Fruit fly (Drosophila melanogaster) whole organism, embryonic: ENCODE data around the gene Cyp303a1.
A peak's percentile ranks its signal among the peaks of the same experiment; 100 is the strongest.

Source experiments
- Antp ChIP-seq: fragments of 200-800 bp; sonication (Bioruptor generic); optimal IDR thresholded peaks from 3 replicates; lab custom pipeline; 2016; ENCODE audit warnings: missing biosample characterization, missing genetic modification characterization
- CG10147 ChIP-seq: fragments of 200-800 bp; sonication (Bioruptor generic); optimal IDR thresholded peaks from 2 replicates; lab custom pipeline; 2019; ENCODE audit warnings: missing biosample characterization, mild to moderate bottlenecking, missing genetic modification characterization, moderate library complexity
- CG11723 ChIP-seq: fragments of 200-800 bp; sonication (Bioruptor generic); optimal IDR thresholded peaks from 2 replicates; lab custom pipeline; 2017; ENCODE audit warnings: missing biosample characterization, mild to moderate bottlenecking, missing genetic modification characterization
- CG12071 ChIP-seq: fragments of 200-800 bp; sonication (Bioruptor generic); optimal IDR thresholded peaks from 3 replicates; lab custom pipeline; 2018; ENCODE audit warnings: missing biosample characterization, mild to moderate bottlenecking, missing genetic modification characterization
- CG12104 ChIP-seq: fragments of 200-800 bp; sonication (Bioruptor generic); optimal IDR thresholded peaks from 3 replicates; lab custom pipeline; 2016; ENCODE audit warnings: missing biosample characterization, missing genetic modification characterization
- CG12236 ChIP-seq: fragments of 200-800 bp; sonication (Bioruptor generic); optimal IDR thresholded peaks from 2 replicates; lab custom pipeline; 2016; ENCODE audit warnings: missing biosample characterization, missing genetic modification characterization
- CG12659 ChIP-seq: fragments of 200-800 bp; sonication (Bioruptor generic); optimal IDR thresholded peaks from 3 replicates; lab custom pipeline; 2017; ENCODE audit warnings: mild to moderate bottlenecking, missing biosample characterization, missing genetic modification reagents, missing genetic modification characterization
- CG12744 ChIP-seq: fragments of 200-800 bp; sonication (Bioruptor generic); optimal IDR thresholded peaks from 2 replicates; lab custom pipeline; 2016; ENCODE audit warnings: missing biosample characterization, missing genetic modification characterization
- CG13894 ChIP-seq: fragments of 200-800 bp; sonication (Bioruptor generic); optimal IDR thresholded peaks from 3 replicates; lab custom pipeline; 2018; ENCODE audit warnings: missing biosample characterization, mild to moderate bottlenecking, missing genetic modification characterization, moderate library complexity
- CG16815 ChIP-seq: fragments of 200-800 bp; sonication (Bioruptor generic); optimal IDR thresholded peaks from 3 replicates; lab custom pipeline; 2017; ENCODE audit warnings: missing biosample characterization, mild to moderate bottlenecking, missing genetic modification characterization
- CG1832 ChIP-seq: fragments of 200-800 bp; sonication (Bioruptor generic); optimal IDR thresholded peaks from 2 replicates; lab custom pipeline; 2017; ENCODE audit warnings: missing biosample characterization, mild to moderate bottlenecking, missing genetic modification characterization, inconsistent platforms
- CG18619 ChIP-seq: fragments of 200-800 bp; sonication (Bioruptor generic); optimal IDR thresholded peaks from 3 replicates; lab custom pipeline; 2017; ENCODE audit warnings: missing biosample characterization, mild to moderate bottlenecking, missing genetic modification characterization
- CG2120 ChIP-seq: fragments of 200-800 bp; sonication (Bioruptor generic); optimal IDR thresholded peaks from 3 replicates; lab custom pipeline; 2016; ENCODE audit warnings: missing biosample characterization, missing genetic modification characterization
- CG2202 ChIP-seq: fragments of 200-800 bp; sonication (Bioruptor generic); optimal IDR thresholded peaks from 2 replicates; lab custom pipeline; 2018; ENCODE audit warnings: missing biosample characterization, mild to moderate bottlenecking, missing genetic modification characterization
- CG3163 ChIP-seq: fragments of 200-800 bp; sonication (Bioruptor generic); optimal IDR thresholded peaks from 3 replicates; lab custom pipeline; 2016; ENCODE audit warnings: missing biosample characterization, missing genetic modification characterization
- CG33213 ChIP-seq: fragments of 200-800 bp; sonication (Bioruptor generic); optimal IDR thresholded peaks from 3 replicates; lab custom pipeline; 2016; ENCODE audit warnings: missing biosample characterization, missing genetic modification characterization
- CG3838 ChIP-seq: fragments of 200-800 bp; sonication (Bioruptor generic); optimal IDR thresholded peaks from 3 replicates; lab custom pipeline; 2016; ENCODE audit warnings: missing biosample characterization, missing genetic modification characterization
- CG7271 ChIP-seq: fragments of 200-800 bp; sonication (Bioruptor generic); optimal IDR thresholded peaks from 2 replicates; lab custom pipeline; 2018; ENCODE audit warnings: missing biosample characterization, mild to moderate bottlenecking, missing genetic modification characterization, moderate library complexity
- CG7372 ChIP-seq: fragments of 200-800 bp; sonication (Bioruptor generic); IDR thresholded peaks from 2 replicates; pipeline ENCODE4 v1.3.6; 2022; ENCODE audit warnings: missing biosample characterization, missing genetic modification characterization
- CG8359 ChIP-seq: fragments of 200-800 bp; sonication (Bioruptor generic); optimal IDR thresholded peaks from 2 replicates; lab custom pipeline; 2017; ENCODE audit warnings: missing biosample characterization, mild to moderate bottlenecking, missing genetic modification characterization, borderline replicate concordance
- CG9876 ChIP-seq: fragments of 200-800 bp; sonication (Bioruptor generic); optimal IDR thresholded peaks from 2 replicates; lab custom pipeline; 2016; ENCODE audit warnings: missing biosample characterization, missing genetic modification characterization
- Camta ChIP-seq: fragments of 200-800 bp; sonication (Bioruptor generic); optimal IDR thresholded peaks from 2 replicates; lab custom pipeline; 2016; ENCODE audit warnings: missing biosample characterization, missing genetic modification characterization
- D ChIP-seq, 2 experiments: fragments of 200-800 bp in 1 of 2; fragments of >200 bp in 1 of 2; sonication (Bioruptor generic) in 1 of 2; optimal IDR thresholded peaks; 2 replicates in 1 of 2; 3 replicates in 1 of 2; lab custom pipeline; 2017; ENCODE audit warnings: mild to moderate bottlenecking in 1 of 2, missing biosample characterization in 1 of 2, missing genetic modification characterization in 1 of 2, missing genetic modification reagents in 1 of 2
- Dll ChIP-seq: fragments of 200-800 bp; sonication (Bioruptor generic); IDR thresholded peaks from 4 replicates; pipeline ENCODE4 v1.3.6; 2022; ENCODE audit warnings: missing biosample characterization, missing genetic modification characterization; ENCODE audit not compliant: partially characterized antibody
- GATAe ChIP-seq: fragments of 200-800 bp; sonication (Bioruptor generic); conservative IDR thresholded peaks from 2 replicates; pipeline ENCODE4 v1.3.6; 2022; ENCODE audit warnings: missing biosample characterization, missing genetic modification characterization
- MBD-R2 ChIP-seq: fragments of 200-800 bp; sonication (Bioruptor generic); IDR thresholded peaks from 2 replicates; pipeline ENCODE4 v1.3.6; 2022; ENCODE audit warnings: missing biosample characterization, missing genetic modification characterization
- MESR4 ChIP-seq: fragments of 200-800 bp; sonication (Bioruptor generic); optimal IDR thresholded peaks from 2 replicates; lab custom pipeline; 2018; ENCODE audit warnings: missing biosample characterization, mild to moderate bottlenecking, missing genetic modification characterization, moderate library complexity
- Med ChIP-seq: fragments of 200-800 bp; sonication (Bioruptor generic); peaks from one replicate; lab custom pipeline; 2016; ENCODE audit warnings: missing biosample characterization, missing genetic modification characterization, mild to moderate bottlenecking, inconsistent platforms, moderate library complexity
- NFAT ChIP-seq: fragments of 200-800 bp; sonication (Bioruptor generic); IDR thresholded peaks from 2 replicates; pipeline ENCODE4 v1.3.6; 2022; ENCODE audit warnings: missing biosample characterization, missing genetic modification characterization
- Rfx ChIP-seq: fragments of 200-800 bp; sonication (Bioruptor generic); IDR thresholded peaks from 2 replicates; pipeline ENCODE4 v1.3.6; 2022; ENCODE audit warnings: missing biosample characterization, missing genetic modification characterization
- Usf ChIP-seq: fragments of 200-800 bp; sonication (Bioruptor generic); optimal IDR thresholded peaks from 2 replicates; lab custom pipeline; 2017; ENCODE audit warnings: missing genotype, missing biosample characterization, missing genetic modification characterization
- Vsx1 ChIP-seq: fragments of 200-800 bp; sonication (Bioruptor generic); optimal IDR thresholded peaks from 2 replicates; lab custom pipeline; 2017; ENCODE audit warnings: missing biosample characterization, mild to moderate bottlenecking, missing genetic modification characterization, missing genetic modification reagents
- ac ChIP-seq: fragments of 200-800 bp; sonication (Bioruptor generic); optimal IDR thresholded peaks from 3 replicates; lab custom pipeline; 2017; ENCODE audit warnings: missing biosample characterization, mild to moderate bottlenecking, missing genetic modification characterization
- chif ChIP-seq, 2 experiments: fragments of 200-800 bp; sonication (Bioruptor generic); optimal IDR thresholded peaks; 3 replicates each; lab custom pipeline; 2016; ENCODE audit warnings: missing biosample characterization in 2 of 2, missing genetic modification characterization in 2 of 2
- danr ChIP-seq: fragments of 200-800 bp; sonication (Bioruptor generic); IDR thresholded peaks from 2 replicates; pipeline ENCODE4 v1.3.6; 2022; ENCODE audit warnings: missing biosample characterization, missing genetic modification characterization
- ewg ChIP-seq: fragments of 200-800 bp; sonication (Bioruptor generic); optimal IDR thresholded peaks from 3 replicates; lab custom pipeline; 2017; ENCODE audit warnings: mild to moderate bottlenecking, missing biosample characterization, missing genetic modification reagents, missing genetic modification characterization
- ftz-f1 ChIP-seq: fragments of 200-800 bp; sonication (Bioruptor generic); optimal IDR thresholded peaks from 2 replicates; lab custom pipeline; 2016; ENCODE audit warnings: missing biosample characterization, missing genetic modification characterization
- gfzf ChIP-seq: fragments of 200-800 bp; sonication (Bioruptor generic); optimal IDR thresholded peaks from 2 replicates; lab custom pipeline; 2016; ENCODE audit warnings: missing biosample characterization, mild to moderate bottlenecking, missing genetic modification characterization, moderate library complexity
- hbn ChIP-seq: fragments of 200-800 bp; sonication (Bioruptor generic); IDR thresholded peaks from 2 replicates; pipeline ENCODE4 v1.3.6; 2022; ENCODE audit warnings: missing biosample characterization, missing genetic modification characterization; ENCODE audit not compliant: partially characterized antibody
- ind ChIP-seq: fragments of 200-800 bp; sonication (Bioruptor generic); optimal IDR thresholded peaks from 3 replicates; lab custom pipeline; 2016; ENCODE audit warnings: missing biosample characterization, missing genetic modification characterization
- lilli ChIP-seq: fragments of 200-800 bp; sonication (Bioruptor generic); optimal IDR thresholded peaks from 3 replicates; lab custom pipeline; 2016; ENCODE audit warnings: missing biosample characterization, missing genetic modification characterization
- lola ChIP-seq, 3 experiments: fragments of >200 bp in 2 of 3; fragments of 200-800 bp in 1 of 3; sonication (Bioruptor generic) in 1 of 3; optimal IDR thresholded peaks; 2 replicates each; lab custom pipeline; 2017 to 2019; ENCODE audit warnings: missing biosample characterization in 3 of 3, missing genetic modification characterization in 3 of 3, mild to moderate bottlenecking in 1 of 3, moderate library complexity in 1 of 3
- pho ChIP-seq: fragments of 200-800 bp; sonication (Bioruptor generic); optimal IDR thresholded peaks from 2 replicates; lab custom pipeline; 2016; ENCODE audit warnings: missing biosample characterization, missing genetic modification characterization
- shn ChIP-seq: fragments of 200-800 bp; sonication (Bioruptor generic); optimal IDR thresholded peaks from 3 replicates; lab custom pipeline; 2016; ENCODE audit warnings: missing biosample characterization, missing genetic modification characterization
- sna ChIP-seq: fragments of 200-800 bp; sonication (Bioruptor generic); IDR thresholded peaks from 2 replicates; pipeline ENCODE4 v1.3.6; 2022; ENCODE audit warnings: missing biosample characterization, missing genetic modification characterization; ENCODE audit not compliant: partially characterized antibody
- trem ChIP-seq: fragments of 200-800 bp; optimal IDR thresholded peaks from 3 replicates; lab custom pipeline; 2019; ENCODE audit warnings: missing biosample characterization, mild to moderate bottlenecking, missing genetic modification characterization, moderate library complexity
- vfl ChIP-seq: fragments of 200-800 bp; sonication (Bioruptor generic); optimal IDR thresholded peaks from 2 replicates; lab custom pipeline; 2016; ENCODE audit warnings: missing biosample characterization, missing genetic modification characterization
- vvl ChIP-seq: fragments of 200-800 bp; sonication (Bioruptor generic); IDR thresholded peaks from 2 replicates; pipeline ENCODE4 v1.3.6; 2022; ENCODE audit warnings: missing biosample characterization, missing genetic modification characterization

The Cyp303a1 gene

dm6 chr2L:16287602-16288392 lies 6.2 kb upstream of the Cyp303a1 start, which contains the start of the genes crp and pkaap (continued):
- TF ChIP-seq CG7271 (tag; lab: Kevin White, UChicago) (peak; percentile 51), CG12659 (peak; percentile 83), Rfx (GFP tag; lab: Robert Waterston, UW) (no peak), CG3163 (GFP tag; lab: Kevin White, UChicago) (peak; percentile 73), CG13894 (tag; lab: Kevin White, UChicago) (peak; percentile 89), danr (GFP tag; lab: Robert Waterston, UW) (no peak), Dll (GFP tag; lab: Robert Waterston, UW) (no peak), GATAe (GFP tag; lab: Robert Waterston, UW) (no peak), CG9876 (GFP tag; lab: Kevin White, UChicago) (peak; percentile 84), Camta (peak; percentile 84), vfl (peak; percentile 78), ftz-f1 (peak; percentile 60), ewg (GFP tag; lab: Kevin White, UChicago) (peak; percentile 43), shn (peak; percentile 88), CG16815 (peak; percentile 52), gfzf (GFP tag; lab: Kevin White, UChicago) (peak; percentile 98), MBD-R2 (GFP tag; lab: Robert Waterston, UW) (no peak), MESR4 (peak; percentile 3), CG8359 (GFP tag; lab: Kevin White, UChicago) (peak; percentile 26), CG12104 (peak; percentile 46), CG18619 (peak; percentile 52), Antp (GFP tag; lab: Kevin White, UChicago) (peak; percentile 94), lola (GFP tag; optimal IDR thresholded peaks at IDR 0.05; lab: Kevin White, UChicago) (peak in 1 of 3 experiments; percentile 14), sna (GFP tag; lab: Robert Waterston, UW) (no peak), CG12071 (GFP tag; lab: Kevin White, UChicago) (peak; percentile 63), CG3838 (GFP tag; lab: Kevin White, UChicago) (no peak), D (optimal IDR thresholded peaks at IDR 0.05; lab: Kevin White, UChicago) (no peak), D (GFP tag; optimal IDR thresholded peaks at IDR 0.05; lab: Kevin White, UChicago) (peak; percentile 43), Med (peak; percentile 98), CG7372 (GFP tag; lab: Robert Waterston, UW) (no peak), CG10147 (peak; percentile 42), Vsx1 (peak; percentile 46), CG1832 (GFP tag; lab: Kevin White, UChicago) (no peak), ind (GFP tag; lab: Kevin White, UChicago) (peak; percentile 83), vvl (GFP tag; lab: Robert Waterston, UW) (no peak), trem (tag; lab: Kevin White, UChicago) (peak; percentile 62), CG12236 (GFP tag; lab: Kevin White, UChicago) (peak; percentile 59), chif (GFP tag; optimal IDR thresholded peaks at IDR 0.05; lab: Kevin White, UChicago) (peak; percentile 73 to 89), Usf (peak; percentile 47), CG33213 (GFP tag; lab: Kevin White, UChicago) (peak; percentile 95), CG2120 (peak; percentile 92), CG2202 (tag; lab: Kevin White, UChicago) (peak; percentile 41), lilli (peak; percentile 93), NFAT (GFP tag; lab: Robert Waterston, UW) (no peak), ac (peak; percentile 3), CG11723 (GFP tag; lab: Kevin White, UChicago) (peak; percentile 23), CG12744 (GFP tag; lab: Kevin White, UChicago) (peak; percentile 77), hbn (GFP tag; lab: Robert Waterston, UW) (no peak), pho (GFP tag; lab: Kevin White, UChicago) (peak; percentile 83)
